Worm (Caenorhabditis elegans): ENCODE results near the gene Y37E11B.7.

ce11 chrIV:3646338-3647154 is 46.6 kb upstream of the Y37E11B.7 start:
- no peak for TF ChIP-seq snpc-4 (tag; optimal IDR thresholded peaks at IDR 0.05)
- TF ChIP-seq lin-39 (tag; optimal IDR thresholded peaks at IDR 0.05), result no peak
- TF ChIP-seq Y116A8C.19 (tag; optimal IDR thresholded peaks at IDR 0.05; ENCODE audit: borderline replicate concordance), result no peak
- no peak for TF ChIP-seq ama-1 (optimal IDR thresholded peaks at IDR 0.05)
- no peak for TF ChIP-seq unc-30 (tag; optimal IDR thresholded peaks at IDR 0.05)
- TF ChIP-seq nhr-77 (tag; optimal IDR thresholded peaks at IDR 0.05), result no peak
- no peak for TF ChIP-seq unc-62 (GFP tag; optimal IDR thresholded peaks at IDR 0.05)
- TF ChIP-seq nhr-90 (tag; optimal IDR thresholded peaks at IDR 0.05; ENCODE audit: poor library complexity), result no peak
- TF ChIP-seq sox-4 (tag; optimal IDR thresholded peaks at IDR 0.05), result no peak
- TF ChIP-seq pqm-1 (tag; optimal IDR thresholded peaks at IDR 0.05), result no peak
- no peak for TF ChIP-seq skn-1 (tag; optimal IDR thresholded peaks at IDR 0.05)
- no peak for TF ChIP-seq fkh-4 (tag; optimal IDR thresholded peaks at IDR 0.05; ENCODE audit: borderline replicate concordance)

Data from whole organism, L1 larva.